Worm (Caenorhabditis elegans): Measurements from ENCODE around the gene C54D10.3.

ce11 chrV:12410416-12411001 is 7.9 kb upstream of the C54D10.3 start, which contains the start of gene hrg-2:
- TF ChIP-seq dao-5 (tag; optimal IDR thresholded peaks at IDR 0.05) (no peak), him-1 (tag; optimal IDR thresholded peaks at IDR 0.05) (no peak)
